Worm (Caenorhabditis elegans) whole organism, young adult: ENCODE data around the gene nhr-275.

Source experiments
- F22D6.2 ChIP-seq: sonication (generic microtip); optimal IDR thresholded peaks from 2 replicates; lab custom pipeline; 2016; ENCODE audit warnings: mild to moderate bottlenecking, missing genetic modification characterization, missing compliant biosample characterization
- F33H1.4 ChIP-seq: fragments of 200-800 bp; sonication (Bioruptor generic); IDR thresholded peaks from 2 replicates; pipeline ENCODE4 v1.3.6; 2022; ENCODE audit warnings: missing genetic modification reagents, missing genetic modification characterization, missing compliant biosample characterization
- F52B5.7 ChIP-seq: sonication (generic microtip); optimal IDR thresholded peaks from 2 replicates; lab custom pipeline; 2016; ENCODE audit warnings: mild to moderate bottlenecking, missing genetic modification characterization, missing compliant biosample characterization
- T07F8.4 ChIP-seq: sonication (generic microtip); optimal IDR thresholded peaks from 2 replicates; lab custom pipeline; 2016; ENCODE audit warnings: mild to moderate bottlenecking, missing genetic modification characterization, moderate library complexity, missing compliant biosample characterization
- Y53G8AR.9 ChIP-seq: fragments of 200-800 bp; sonication (Bioruptor generic); conservative IDR thresholded peaks from 2 replicates; pipeline ENCODE4 v1.3.6; 2022; ENCODE audit warnings: missing genetic modification reagents, missing genetic modification characterization, missing compliant biosample characterization
- Y79H2A.3 ChIP-seq: fragments of 200-800 bp; sonication (Bioruptor generic); conservative IDR thresholded peaks from 2 replicates; pipeline ENCODE4 v1.3.6; 2022; ENCODE audit warnings: missing genetic modification reagents, missing genetic modification characterization, missing compliant biosample characterization
- Y95B8A.8 ChIP-seq: fragments of 200-800 bp; sonication (Bioruptor generic); IDR thresholded peaks from 2 replicates; pipeline ENCODE4 v1.3.6; 2022; ENCODE audit warnings: missing genetic modification reagents, missing genetic modification characterization, missing compliant biosample characterization
- ZK185.1 ChIP-seq: sonication (generic microtip); optimal IDR thresholded peaks from 2 replicates; lab custom pipeline; 2016; ENCODE audit warnings: mild to moderate bottlenecking, missing genetic modification characterization, missing compliant biosample characterization; ENCODE audit not compliant: poor library complexity, severe bottlenecking
- aptf-3 ChIP-seq: fragments of 200-800 bp; sonication (Bioruptor generic); IDR thresholded peaks from 2 replicates; pipeline ENCODE4 v1.3.6; 2022; ENCODE audit warnings: missing genetic modification characterization, missing compliant biosample characterization
- attf-5 ChIP-seq: fragments of 200-800 bp; sonication (Bioruptor generic); optimal IDR thresholded peaks from 2 replicates; lab custom pipeline; 2018; ENCODE audit warnings: mild to moderate bottlenecking, missing genetic modification characterization, missing compliant biosample characterization
- cebp-1 ChIP-seq, 2 experiments: fragments of 200-800 bp in 1 of 2; sonication (Bioruptor generic) in 1 of 2; sonication (generic microtip) in 1 of 2; IDR thresholded peaks in 1 of 2; optimal IDR thresholded peaks in 1 of 2; 2 replicates each; pipeline versions ENCODE4 v1.3.6 to Lab custom; 2017 to 2022; ENCODE audit warnings: missing compliant biosample characterization in 2 of 2, missing genetic modification characterization in 2 of 2, mild to moderate bottlenecking in 1 of 2, missing genetic modification reagents in 1 of 2, moderate library complexity in 1 of 2
- cebp-2 ChIP-seq: fragments of 200-800 bp; sonication (Bioruptor generic); IDR thresholded peaks from 2 replicates; pipeline ENCODE4 v1.3.6; 2022; ENCODE audit warnings: missing genetic modification characterization, missing compliant biosample characterization
- ceh-100 ChIP-seq: fragments of 200-800 bp; sonication (Bioruptor generic); IDR thresholded peaks from 2 replicates; pipeline ENCODE4 v1.3.6; 2022; ENCODE audit warnings: missing genetic modification reagents, missing genetic modification characterization, missing compliant biosample characterization
- ceh-27 ChIP-seq: fragments of 200-800 bp; sonication (Bioruptor generic); optimal IDR thresholded peaks from 2 replicates; lab custom pipeline; 2018; ENCODE audit warnings: mild to moderate bottlenecking, missing genetic modification characterization, moderate library complexity, missing compliant biosample characterization
- ceh-91 ChIP-seq: fragments of 200-800 bp; sonication (Bioruptor generic); IDR thresholded peaks from 2 replicates; pipeline ENCODE4 v1.3.6; 2022; ENCODE audit warnings: missing genetic modification reagents, missing genetic modification characterization, missing compliant biosample characterization
- chd-7 ChIP-seq: sonication (generic microtip); optimal IDR thresholded peaks from 2 replicates; lab custom pipeline; 2016; ENCODE audit warnings: mild to moderate bottlenecking, missing genetic modification characterization, moderate library complexity, missing compliant biosample characterization
- dpl-1 ChIP-seq: fragments of 150-350 bp; optimal IDR thresholded peaks from 2 replicates; lab custom pipeline; 2014; ENCODE audit warnings: missing biosample characterization, missing genetic modification reagents, missing genetic modification characterization
- efl-1 ChIP-seq: fragments of 150-350 bp; optimal IDR thresholded peaks from 2 replicates; lab custom pipeline; 2014; ENCODE audit warnings: missing biosample characterization, missing genetic modification reagents, missing genetic modification characterization
- ekl-4 ChIP-seq: fragments of 200-800 bp; sonication (Bioruptor generic); IDR thresholded peaks from 2 replicates; pipeline ENCODE4 v1.3.6; 2022; ENCODE audit warnings: missing genetic modification reagents, missing genetic modification characterization, missing compliant biosample characterization
- hlh-26 ChIP-seq: fragments of 200-800 bp; sonication (Bioruptor generic); conservative IDR thresholded peaks from 2 replicates; pipeline ENCODE4 v1.3.6; 2022; ENCODE audit warnings: missing genetic modification reagents, missing genetic modification characterization, missing compliant biosample characterization
- hmg-1.2 ChIP-seq: fragments of 200-800 bp; sonication (Bioruptor generic); IDR thresholded peaks from 2 replicates; pipeline ENCODE4 v1.3.6; 2022; ENCODE audit warnings: missing genetic modification reagents, missing genetic modification characterization, missing compliant biosample characterization
- hrde-1 ChIP-seq: sonication (generic microtip); optimal IDR thresholded peaks from 2 replicates; lab custom pipeline; 2016; ENCODE audit warnings: missing genetic modification characterization, mild to moderate bottlenecking, missing compliant biosample characterization, moderate library complexity, missing genotype, missing genetic modification reagents, borderline replicate concordance
- lag-1 ChIP-seq: fragments of 200-800 bp; sonication (Bioruptor generic); IDR thresholded peaks from 2 replicates; pipeline ENCODE4 v1.3.6; 2022; ENCODE audit warnings: missing genetic modification reagents, missing genetic modification characterization, missing compliant biosample characterization
- lin-35 ChIP-seq, 3 experiments: fragments of 150-350 bp in 2 of 3; sonication (generic microtip) in 1 of 3; optimal IDR thresholded peaks; 2 replicates each; lab custom pipeline; 2014 to 2018; ENCODE audit warnings: missing biosample characterization in 3 of 3, missing genetic modification characterization in 3 of 3, missing genetic modification reagents in 3 of 3
- lin-40 ChIP-seq: sonication (generic microtip); optimal IDR thresholded peaks from 2 replicates; lab custom pipeline; 2016; ENCODE audit warnings: missing genetic modification characterization, mild to moderate bottlenecking, missing compliant biosample characterization, missing genotype, missing genetic modification reagents
- lir-1 ChIP-seq: fragments of 200-800 bp; sonication (Bioruptor generic); conservative IDR thresholded peaks from 2 replicates; pipeline ENCODE4 v1.3.6; 2022; ENCODE audit warnings: missing genetic modification reagents, missing genetic modification characterization, missing compliant biosample characterization
- lsl-1 ChIP-seq: fragments of 200-800 bp; sonication (Bioruptor generic); optimal IDR thresholded peaks from 2 replicates; lab custom pipeline; 2018; ENCODE audit warnings: mild to moderate bottlenecking, missing genetic modification characterization, moderate library complexity, missing compliant biosample characterization
- madf-3 ChIP-seq: fragments of 200-800 bp; sonication (Bioruptor generic); IDR thresholded peaks from 2 replicates; pipeline ENCODE4 v1.3.6; 2022; ENCODE audit warnings: missing genetic modification reagents, missing genetic modification characterization, missing compliant biosample characterization
- madf-6 ChIP-seq: fragments of 200-800 bp; sonication (Bioruptor generic); IDR thresholded peaks from 2 replicates; pipeline ENCODE4 v1.3.6; 2022; ENCODE audit warnings: missing genetic modification reagents, missing genetic modification characterization, missing compliant biosample characterization
- madf-8 ChIP-seq: fragments of 200-800 bp; sonication (Bioruptor generic); conservative IDR thresholded peaks from 2 replicates; pipeline ENCODE4 v1.3.6; 2022; ENCODE audit warnings: missing genetic modification reagents, missing genetic modification characterization, missing compliant biosample characterization
- mxl-1 ChIP-seq: sonication (generic microtip); optimal IDR thresholded peaks from 2 replicates; lab custom pipeline; 2016; ENCODE audit warnings: missing genetic modification characterization, missing compliant biosample characterization
- nfyb-1 ChIP-seq: fragments of 200-800 bp; sonication (Bioruptor generic); IDR thresholded peaks from 2 replicates; pipeline ENCODE4 v1.3.6; 2022; ENCODE audit warnings: missing genetic modification reagents, missing genetic modification characterization, missing compliant biosample characterization
- nhr-80 ChIP-seq: sonication (generic microtip); optimal IDR thresholded peaks from 2 replicates; lab custom pipeline; 2016; ENCODE audit warnings: missing genetic modification characterization, missing compliant biosample characterization
- rcor-1 ChIP-seq: fragments of 200-800 bp; sonication (Bioruptor generic); IDR thresholded peaks from 2 replicates; pipeline ENCODE4 v1.3.6; 2022; ENCODE audit warnings: missing genetic modification reagents, missing genetic modification characterization, missing compliant biosample characterization
- sea-2 ChIP-seq: fragments of 200-800 bp; sonication (Bioruptor generic); IDR thresholded peaks from 2 replicates; pipeline ENCODE4 v1.3.6; 2022; ENCODE audit warnings: missing genetic modification characterization, missing compliant biosample characterization
- tlf-1 ChIP-seq: fragments of 200-800 bp; sonication (Bioruptor generic); optimal IDR thresholded peaks from 2 replicates; lab custom pipeline; 2018; ENCODE audit warnings: mild to moderate bottlenecking, missing genetic modification characterization, missing compliant biosample characterization
- zfh-2 ChIP-seq: fragments of 200-800 bp; sonication (Bioruptor generic); conservative IDR thresholded peaks from 2 replicates; pipeline ENCODE4 v1.3.6; 2022; ENCODE audit warnings: missing genetic modification reagents, missing genetic modification characterization, missing compliant biosample characterization
- zim-3 ChIP-seq: sonication (generic microtip); optimal IDR thresholded peaks from 2 replicates; lab custom pipeline; 2017; ENCODE audit warnings: mild to moderate bottlenecking, missing genetic modification characterization, moderate library complexity, missing compliant biosample characterization
- ztf-22 ChIP-seq: fragments of 200-800 bp; sonication (Bioruptor generic); optimal IDR thresholded peaks from 2 replicates; lab custom pipeline; 2018; ENCODE audit warnings: mild to moderate bottlenecking, missing genetic modification characterization, moderate library complexity, missing compliant biosample characterization
- ztf-28 ChIP-seq: fragments of 200-800 bp; sonication (Bioruptor generic); IDR thresholded peaks from 2 replicates; pipeline ENCODE4 v1.3.6; 2022; ENCODE audit warnings: missing genetic modification reagents, missing genetic modification characterization, missing compliant biosample characterization

nhr-275 gene

DNA sequence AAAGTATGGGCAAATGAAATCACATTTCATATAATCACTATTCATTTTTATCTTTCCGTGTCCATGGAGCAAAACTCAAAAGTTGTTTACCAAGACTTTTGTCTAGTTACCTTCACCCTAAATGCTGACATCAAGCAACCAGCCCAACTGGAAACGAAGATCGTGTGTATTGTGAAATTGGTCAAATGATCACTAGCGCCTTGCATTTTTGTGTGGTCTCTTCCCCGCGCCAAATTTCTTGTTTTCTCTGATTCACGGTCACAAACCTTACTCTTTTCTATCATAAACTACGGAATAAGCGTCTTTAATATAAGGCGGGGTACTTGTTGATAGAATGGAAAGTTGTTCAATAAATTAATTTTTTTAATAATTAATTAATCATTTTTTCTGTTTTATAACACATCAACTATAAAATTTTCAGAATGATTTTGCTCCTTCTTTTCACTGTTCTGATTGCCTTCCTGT lies 16.7 kb downstream of the nhr-275 start, which contains the start of gene cyp-33C7 (continued):
- TF ChIP-seq F52B5.7 (tag; lab: Kevin White, UChicago) (no peak), sea-2 (GFP tag; lab: Robert Waterston, UW) (no peak), lir-1 (no peak), chd-7 (tag; lab: Kevin White, UChicago) (no peak), attf-5 (GFP tag; lab: Kevin White, UChicago) (peak; percentile 56), mxl-1 (tag; lab: Kevin White, UChicago) (no peak), madf-3 (no peak), Y95B8A.8 (GFP tag; lab: Robert Waterston, UW) (no peak), lin-40 (tag; lab: Kevin White, UChicago) (no peak), hmg-1.2 (GFP tag; lab: Robert Waterston, UW) (peak; percentile 18; the same call in 1 of the 2 replicates), efl-1 (GFP tag; lab: Kevin White, UChicago) (no peak), cebp-2 (GFP tag; lab: Robert Waterston, UW) (no peak), ztf-22 (GFP tag; lab: Kevin White, UChicago) (no peak), nfyb-1 (GFP tag; lab: Robert Waterston, UW) (no peak), F22D6.2 (no peak)

DNA sequence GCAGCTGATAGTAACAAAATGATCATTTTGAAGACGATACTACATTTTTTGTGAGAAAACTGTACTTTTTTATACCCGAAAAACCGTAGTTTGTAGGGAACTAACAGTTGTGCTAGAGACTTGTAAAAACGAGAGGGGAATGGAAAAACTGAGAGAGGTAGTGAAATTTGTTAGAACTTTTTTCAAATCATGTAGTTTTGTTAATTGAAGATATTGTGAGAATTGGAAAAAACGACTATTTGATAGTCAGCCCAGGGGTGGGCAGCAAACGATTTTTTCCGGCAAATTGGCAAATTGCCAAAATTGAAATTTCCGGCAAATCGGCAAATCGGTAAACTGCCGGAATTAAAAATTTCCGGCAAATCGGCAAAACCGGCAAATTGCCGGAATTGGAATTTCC lies 17.5 kb downstream of the nhr-275 start, which contains the start of gene cyp-33C6:
TSS of gene cyp-33C6 (minus strand) at position 101 of the 400 bp plus-strand sequence.
- no peak for TF ChIP-seq madf-8 (GFP tag; lab: Robert Waterston, UW)
- no peak for TF ChIP-seq hlh-26 (GFP tag; lab: Robert Waterston, UW)
- TF ChIP-seq, all 124 proteins: peak for 0

DNA sequence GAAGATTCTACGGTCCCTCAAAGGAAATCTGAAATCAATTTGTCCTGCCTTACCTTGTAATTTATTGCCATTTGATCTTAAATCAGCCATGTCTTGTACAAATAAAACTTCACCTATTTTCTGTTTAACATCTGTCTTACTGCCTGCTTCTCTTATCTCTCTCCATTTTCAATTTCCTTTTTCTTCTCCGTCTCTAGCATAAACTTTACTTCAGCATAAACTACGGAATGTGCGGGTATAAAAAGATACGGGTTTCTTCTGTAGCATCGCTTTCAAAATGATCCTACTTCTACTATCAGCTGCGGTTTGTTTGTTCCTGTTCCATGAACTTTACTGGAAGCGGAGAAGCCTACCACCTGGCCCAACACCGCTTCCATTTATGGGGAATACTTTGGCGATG lies 22.1 kb downstream of the nhr-275 start, which contains the start of gene cyp-33C5:
TSS of gene cyp-33C5 (plus strand) at position 254 of the 400 bp plus-strand sequence.
- no peak for TF ChIP-seq hrde-1
- TF ChIP-seq nhr-80 (tag; lab: Kevin White, UChicago): peak; percentile 4
- no peak for TF ChIP-seq madf-3
- TF ChIP-seq Y95B8A.8 (GFP tag; lab: Robert Waterston, UW): no peak
- no peak for TF ChIP-seq rcor-1 (GFP tag; lab: Robert Waterston, UW)
- peak; percentile 80; the same call in 1 of the 2 replicates for TF ChIP-seq hmg-1.2 (GFP tag; lab: Robert Waterston, UW)

DNA sequence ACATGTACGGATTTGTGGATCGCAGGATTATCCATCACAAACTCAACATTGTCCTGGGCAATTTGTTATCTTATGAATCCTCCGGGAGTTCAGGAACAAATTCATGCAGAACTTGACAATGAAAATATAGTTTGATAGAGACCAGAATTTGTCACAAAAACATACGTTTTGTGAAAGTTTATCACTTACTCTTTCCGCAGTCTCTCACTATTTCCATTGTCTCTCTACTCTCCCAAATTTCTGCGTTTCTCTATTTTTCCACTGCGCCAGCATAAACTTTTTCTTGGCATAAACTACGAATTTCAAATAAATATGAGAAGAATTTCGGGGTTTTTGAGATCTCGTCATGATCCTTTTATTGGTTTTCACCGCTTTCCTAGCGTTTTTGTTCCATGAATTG lies 24.2 kb downstream of the nhr-275 start, which contains the start of gene cyp-33C3:
TSS of gene cyp-33C3 (plus strand) at position 149 of the 400 bp plus-strand sequence.
- TF ChIP-seq ztf-22 (GFP tag; lab: Kevin White, UChicago) (no peak), aptf-3 (GFP tag; lab: Robert Waterston, UW) (no peak), ceh-91 (GFP tag; lab: Robert Waterston, UW) (no peak), hmg-1.2 (GFP tag; lab: Robert Waterston, UW) (peak; percentile 41; the same call in 1 of the 2 replicates), ceh-100 (GFP tag; lab: Robert Waterston, UW) (no peak), lin-35 (GFP tag; optimal IDR thresholded peaks at IDR 0.05; lab: Kevin White, UChicago) (no peak)

DNA sequence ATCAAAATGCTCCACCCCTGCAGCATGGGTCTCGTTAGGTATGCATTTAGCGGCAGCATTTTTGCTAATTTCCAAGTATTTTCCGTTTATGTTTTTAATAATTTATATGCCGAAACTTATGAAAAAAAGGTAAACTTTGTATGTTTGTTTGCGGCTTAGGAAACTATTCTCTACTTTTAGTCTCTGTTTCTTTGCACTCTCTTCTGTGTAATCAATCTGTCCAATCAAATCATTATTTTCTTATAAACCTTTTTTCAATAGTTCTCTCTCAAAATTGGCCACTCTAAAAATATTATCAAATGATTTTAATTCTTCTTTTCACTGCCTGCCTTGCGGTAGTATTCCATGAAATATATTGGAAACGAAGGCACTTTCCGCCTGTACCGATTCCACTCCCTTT lies 28.8 kb downstream of the nhr-275 start:
- TF ChIP-seq ekl-4 (GFP tag; lab: Robert Waterston, UW) (no peak), ceh-27 (no peak), zfh-2 (GFP tag; lab: Robert Waterston, UW) (no peak), F33H1.4 (GFP tag; lab: Robert Waterston, UW) (no peak), madf-6 (GFP tag; lab: Robert Waterston, UW) (no peak), cebp-1 (GFP tag; IDR thresholded peaks at IDR 0.05; lab: Robert Waterston, UW) (no peak), cebp-1 (tag; optimal IDR thresholded peaks at IDR 0.05; lab: Kevin White, UChicago) (no peak), Y53G8AR.9 (GFP tag; lab: Robert Waterston, UW) (no peak), zim-3 (tag; lab: Kevin White, UChicago) (no peak), dpl-1 (GFP tag; lab: Kevin White, UChicago) (no peak), T07F8.4 (tag; lab: Kevin White, UChicago) (no peak), Y79H2A.3 (GFP tag; lab: Robert Waterston, UW) (no peak), lag-1 (GFP tag; lab: Robert Waterston, UW) (no peak), ceh-100 (GFP tag; lab: Robert Waterston, UW) (no peak), lsl-1 (GFP tag; lab: Kevin White, UChicago) (no peak), rcor-1 (GFP tag; lab: Robert Waterston, UW) (no peak), tlf-1 (GFP tag; lab: Kevin White, UChicago) (no peak), ZK185.1 (tag; lab: Kevin White, UChicago) (no peak), ztf-28 (GFP tag; lab: Robert Waterston, UW) (no peak)
